Worm (Caenorhabditis elegans): ENCODE measurements around the gene H39E23.2.
"Not testable (repeated sequence)": the region's sequence is repeated elsewhere in the genome, so short reads cannot be mapped to it uniquely, and the experiment has no call there.

The H39E23.2 gene

ce11 chrV:14136152-14136551, 26.0 kb downstream of the H39E23.2 start (continued):
- no peak for TF ChIP-seq lim-6 (tag; optimal IDR thresholded peaks at IDR 0.05)
- peak; percentile 56 for TF ChIP-seq ceh-18 (tag; optimal IDR thresholded peaks at IDR 0.05)
- TF ChIP-seq ceh-2 (tag; optimal IDR thresholded peaks at IDR 0.05), result peak; percentile 34
- TF ChIP-seq K02D7.2 (tag; optimal IDR thresholded peaks at IDR 0.05), result no peak
- TF ChIP-seq sox-2 (GFP tag; IDR thresholded peaks at IDR 0.05), result peak; percentile 2; the same call in 1 of the 2 replicates
- no peak for TF ChIP-seq C38D4.7 (GFP tag; optimal IDR thresholded peaks at IDR 0.05)
- peak; percentile 64 for TF ChIP-seq unc-55 (GFP tag; optimal IDR thresholded peaks at IDR 0.05)
- peak; percentile 1 for TF ChIP-seq unc-42 (tag; optimal IDR thresholded peaks at IDR 0.05)
- peak; percentile 39 for TF ChIP-seq ets-4 (tag; optimal IDR thresholded peaks at IDR 0.05)
- no peak for TF ChIP-seq gmeb-2 (tag; optimal IDR thresholded peaks at IDR 0.05)
- peak; percentile 13 for TF ChIP-seq zip-5 (tag; optimal IDR thresholded peaks at IDR 0.05)
- TF ChIP-seq hlh-13 (GFP tag; optimal IDR thresholded peaks at IDR 0.05), result no peak
- TF ChIP-seq ceh-45 (GFP tag; IDR thresholded peaks at IDR 0.05), result no peak
- peak; percentile 49 for TF ChIP-seq dve-1 (tag; optimal IDR thresholded peaks at IDR 0.05)
- TF ChIP-seq F13H6.1 (tag; optimal IDR thresholded peaks at IDR 0.05), result peak; percentile 72
- TF ChIP-seq unc-86 (tag; optimal IDR thresholded peaks at IDR 0.05), result peak; percentile 13
- peak; percentile 74 for TF ChIP-seq pax-1 (tag; optimal IDR thresholded peaks at IDR 0.05)
- no peak for TF ChIP-seq fkh-6 (tag; optimal IDR thresholded peaks at IDR 0.05)
- peak; percentile 0 for TF ChIP-seq ceh-30 (tag; optimal IDR thresholded peaks at IDR 0.05)

- not testable (repeated sequence) for TF ChIP-seq sox-2 (GFP tag; IDR thresholded peaks at IDR 0.05); madf-2 (tag; optimal IDR thresholded peaks at IDR 0.05); ceh-24 (tag; optimal IDR thresholded peaks at IDR 0.05)
Observed at ce11 chrV:14137766-14138165, 27.6 kb downstream of the H39E23.2 start, which contains the start of gene AH10.4. AH10.4 (minus strand) TSS chrV:14137866.

ce11 chrV:14139252-14140100, 29.3 kb downstream of the H39E23.2 start:
- TF ChIP-seq ceh-19 (GFP tag; optimal IDR thresholded peaks at IDR 0.05) (no peak), elt-2 (tag; optimal IDR thresholded peaks at IDR 0.05) (no peak), ceh-9 (tag; optimal IDR thresholded peaks at IDR 0.05) (no peak), ceh-31 (tag; optimal IDR thresholded peaks at IDR 0.05) (peak; percentile 35), fax-1 (tag; optimal IDR thresholded peaks at IDR 0.05) (no peak), fkh-10 (GFP tag; optimal IDR thresholded peaks at IDR 0.05) (no peak), unc-42 (tag; optimal IDR thresholded peaks at IDR 0.05) (peak; percentile 23), Y22D7AL.16 (tag; optimal IDR thresholded peaks at IDR 0.05) (no peak), tbx-2 (tag; optimal IDR thresholded peaks at IDR 0.05) (peak; percentile 18), rnt-1 (tag; optimal IDR thresholded peaks at IDR 0.05) (peak; percentile 29), nfya-1 (tag; optimal IDR thresholded peaks at IDR 0.05) (peak; percentile 43), ceh-48 (tag; optimal IDR thresholded peaks at IDR 0.05) (peak; percentile 25)

- peak; percentile 94 for TF ChIP-seq unc-42 (tag; optimal IDR thresholded peaks at IDR 0.05)
- no peak for TF ChIP-seq sox-2 (GFP tag; IDR thresholded peaks at IDR 0.05)
Observed at ce11 chrV:14140733-14141132, 30.6 kb downstream of the H39E23.2 start.

ce11 chrV:14141846-14142245, 31.7 kb downstream of the H39E23.2 start:
- TF ChIP-seq lim-6 (tag; optimal IDR thresholded peaks at IDR 0.05), result no peak
- no peak for TF ChIP-seq npax-4 (tag; optimal IDR thresholded peaks at IDR 0.05)
- no peak for TF ChIP-seq pha-2 (tag; optimal IDR thresholded peaks at IDR 0.05)
- TF ChIP-seq fax-1 (tag; optimal IDR thresholded peaks at IDR 0.05), result no peak
- TF ChIP-seq odd-2 (tag; optimal IDR thresholded peaks at IDR 0.05), result no peak

Measured in whole organism, late embryonic.